Fruit fly (Drosophila melanogaster) whole organism, embryonic: Measurements from ENCODE around the gene CG6738.

Experiments used
- Blimp-1 ChIP-seq: fragments of 200-800 bp; sonication (Bioruptor generic); optimal IDR thresholded peaks from 3 replicates; lab custom pipeline; 2018; ENCODE audit warnings: missing biosample characterization, missing genetic modification characterization, mild to moderate bottlenecking, moderate library complexity, missing genetic modification reagents
- Hr39 ChIP-seq: fragments of >200 bp; optimal IDR thresholded peaks from 2 replicates; lab custom pipeline; 2017

DNA sequence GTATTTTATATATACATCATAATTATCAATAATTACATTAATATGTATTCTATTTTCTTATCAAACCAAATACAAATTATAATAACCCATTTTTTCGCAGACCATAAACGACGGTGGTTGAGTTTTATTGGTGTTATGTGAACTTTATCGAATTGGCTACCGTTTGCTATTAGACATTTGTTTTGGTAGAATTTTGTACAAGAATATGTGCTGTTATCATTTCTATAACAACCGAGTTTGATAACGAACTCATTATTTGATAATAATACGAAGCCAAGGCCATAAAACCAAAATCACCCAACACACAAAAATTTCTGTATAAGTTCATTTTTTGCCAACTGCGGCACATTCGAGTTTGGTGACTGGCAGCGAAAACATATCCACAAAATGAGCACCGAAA, 4.0 kb upstream of the CG6738 start, which contains the start of gene CG17109:
- no peak for TF ChIP-seq Hr39 (lab: Kevin White, UChicago)
- no peak for TF ChIP-seq Blimp-1 (GFP tag; lab: Kevin White, UChicago)
